Worm (Caenorhabditis elegans): ENCODE results near the gene K10H10.13.
A peak's percentile ranks its signal among the peaks of the same experiment; 100 is the strongest.

The K10H10.13 gene

DNA sequence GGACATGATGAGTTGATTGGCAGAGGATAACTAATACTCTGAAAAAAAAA, 16.9 kb downstream of the K10H10.13 start, which contains the start of gene cysl-2:
Gene cysl-2, minus strand, starts transcription at position 38 of the 50 bp plus-strand sequence.
- TF ChIP-seq F13H6.1 (tag; optimal IDR thresholded peaks at IDR 0.05) (no peak), ceh-45 (GFP tag; IDR thresholded peaks at IDR 0.05) (no peak), dve-1 (tag; optimal IDR thresholded peaks at IDR 0.05) (no peak), fax-1 (tag; optimal IDR thresholded peaks at IDR 0.05) (no peak), pros-1 (tag; optimal IDR thresholded peaks at IDR 0.05) (no peak), ref-2 (tag; optimal IDR thresholded peaks at IDR 0.05) (no peak), npax-4 (tag; optimal IDR thresholded peaks at IDR 0.05) (no peak), unc-3 (GFP tag; conservative IDR thresholded peaks at IDR 0.05) (no peak), unc-3 (tag; optimal IDR thresholded peaks at IDR 0.05) (no peak), K02D7.2 (tag; optimal IDR thresholded peaks at IDR 0.05) (no peak), sox-4 (tag; optimal IDR thresholded peaks at IDR 0.05) (no peak), syd-9 (tag; optimal IDR thresholded peaks at IDR 0.05) (no peak), ceh-48 (tag; optimal IDR thresholded peaks at IDR 0.05) (no peak), lin-11 (tag; optimal IDR thresholded peaks at IDR 0.05) (no peak), sox-2 (GFP tag; IDR thresholded peaks at IDR 0.05) (no peak), T23F11.4 (GFP tag; optimal IDR thresholded peaks at IDR 0.05) (no peak)

DNA sequence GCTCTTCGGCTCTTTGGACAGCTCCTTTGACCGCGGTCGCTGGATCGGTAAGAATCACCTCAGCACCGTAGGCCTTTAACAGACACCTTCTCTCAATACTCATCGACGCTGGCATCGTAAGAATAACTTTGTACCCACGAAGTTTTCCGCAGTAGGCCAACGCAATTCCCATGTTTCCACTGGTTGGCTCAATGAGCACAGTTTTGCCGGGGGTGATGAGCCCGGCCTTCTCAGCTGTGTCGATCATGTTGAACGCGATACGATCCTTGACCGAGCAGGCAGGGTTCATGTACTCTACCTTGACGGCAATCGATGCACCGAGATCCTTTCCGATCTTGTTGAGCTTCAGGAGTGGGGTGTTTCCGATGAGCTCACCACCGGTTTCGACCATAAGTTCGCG, 17.1 kb downstream of the K10H10.13 start:
- no peak for TF ChIP-seq F13H6.1 (tag; optimal IDR thresholded peaks at IDR 0.05)
- TF ChIP-seq tbx-7 (tag; optimal IDR thresholded peaks at IDR 0.05) = no peak
- TF ChIP-seq npax-4 (tag; optimal IDR thresholded peaks at IDR 0.05) = no peak
- no peak for TF ChIP-seq unc-3 (GFP tag; conservative IDR thresholded peaks at IDR 0.05)
- no peak for TF ChIP-seq unc-3 (tag; optimal IDR thresholded peaks at IDR 0.05)
- TF ChIP-seq ceh-34 (tag; optimal IDR thresholded peaks at IDR 0.05) = no peak
- no peak for TF ChIP-seq ceh-22 (tag; optimal IDR thresholded peaks at IDR 0.05)
- no peak for TF ChIP-seq sox-2 (GFP tag; IDR thresholded peaks at IDR 0.05)

DNA sequence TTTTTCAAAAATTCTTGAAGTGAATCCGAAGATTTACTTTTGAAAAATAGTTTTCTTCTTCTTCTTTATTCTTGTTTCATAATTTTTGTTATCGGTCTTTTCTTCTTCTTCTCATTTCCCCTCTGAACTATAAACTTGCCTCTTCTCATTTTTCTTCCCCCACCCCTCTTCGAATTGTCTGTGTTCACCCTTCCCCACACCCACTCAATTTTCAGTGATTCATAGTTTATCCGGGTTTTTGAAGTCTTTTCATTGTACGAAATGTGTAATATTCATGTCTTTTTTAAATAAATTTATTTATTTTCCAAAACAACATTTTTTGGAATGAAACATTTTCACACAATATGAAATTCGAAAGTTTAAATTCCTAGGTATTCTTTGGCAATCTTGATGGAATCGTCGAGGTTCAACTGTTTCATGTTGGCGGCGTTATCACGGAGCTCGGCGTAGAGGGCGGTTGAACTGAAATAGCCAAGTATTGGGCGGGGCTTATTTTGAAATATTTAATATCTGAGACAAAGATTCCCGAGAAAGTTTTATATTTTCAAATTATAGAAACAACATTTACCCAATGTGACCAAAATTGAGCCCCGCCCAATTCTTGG, 18.4 kb downstream of the K10H10.13 start:
- no peak for TF ChIP-seq unc-55 (GFP tag; optimal IDR thresholded peaks at IDR 0.05)
- TF ChIP-seq pqm-1 (tag; optimal IDR thresholded peaks at IDR 0.05) = no peak
- TF ChIP-seq zip-5 (tag; optimal IDR thresholded peaks at IDR 0.05) = no peak
- no peak for TF ChIP-seq npax-4 (tag; optimal IDR thresholded peaks at IDR 0.05)
- no peak for TF ChIP-seq sdc-2 (tag; optimal IDR thresholded peaks at IDR 0.05)
- TF ChIP-seq rnt-1 (tag; optimal IDR thresholded peaks at IDR 0.05) = no peak
- TF ChIP-seq ceh-14 (tag; optimal IDR thresholded peaks at IDR 0.05) = no peak
- TF ChIP-seq F13H6.1 (tag; optimal IDR thresholded peaks at IDR 0.05) = no peak
- TF ChIP-seq unc-3 (GFP tag; conservative IDR thresholded peaks at IDR 0.05) = no peak
- no peak for TF ChIP-seq unc-3 (tag; optimal IDR thresholded peaks at IDR 0.05)
- no peak for TF ChIP-seq ztf-16 (tag; optimal IDR thresholded peaks at IDR 0.05)
- TF ChIP-seq fax-1 (tag; optimal IDR thresholded peaks at IDR 0.05) = no peak
- TF ChIP-seq ceh-24 (tag; optimal IDR thresholded peaks at IDR 0.05) = no peak
- TF ChIP-seq unc-86 (tag; optimal IDR thresholded peaks at IDR 0.05) = no peak
- TF ChIP-seq hlh-15 (tag; optimal IDR thresholded peaks at IDR 0.05) = no peak
- TF ChIP-seq pha-2 (tag; optimal IDR thresholded peaks at IDR 0.05) = no peak
- TF ChIP-seq nfya-1 (tag; optimal IDR thresholded peaks at IDR 0.05) = no peak
- TF ChIP-seq ceh-2 (tag; optimal IDR thresholded peaks at IDR 0.05) = no peak
- no peak for TF ChIP-seq che-1 (tag; optimal IDR thresholded peaks at IDR 0.05)

DNA sequence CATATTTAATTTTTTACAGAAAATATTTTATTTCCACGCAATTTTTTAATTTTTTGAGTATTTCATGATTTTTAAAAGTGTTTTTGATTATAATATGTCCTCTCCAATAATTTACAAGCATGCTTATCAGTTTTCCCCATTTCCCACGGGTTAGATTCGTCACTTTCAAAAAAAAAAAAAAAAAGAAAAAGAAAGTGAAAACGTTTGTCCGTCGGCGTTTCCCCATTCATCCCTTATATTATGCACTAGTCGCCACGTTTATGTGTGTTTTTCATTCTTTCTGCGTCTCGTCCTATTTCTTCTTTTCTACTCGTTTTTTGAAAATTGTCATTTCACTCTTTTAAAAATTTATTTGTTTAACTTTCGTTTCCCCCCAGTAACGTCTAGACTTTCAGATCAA, 21.7 kb downstream of the K10H10.13 start, which contains the start of gene vnut-1:
Gene vnut-1, plus strand, starts transcription at position 396 of the 400 bp plus-strand sequence.
- TF ChIP-seq nhr-11 (tag; optimal IDR thresholded peaks at IDR 0.05) = no peak
- TF ChIP-seq F13H6.1 (tag; optimal IDR thresholded peaks at IDR 0.05) = no peak
- TF ChIP-seq nfya-1 (tag; optimal IDR thresholded peaks at IDR 0.05) = peak; percentile 4

DNA sequence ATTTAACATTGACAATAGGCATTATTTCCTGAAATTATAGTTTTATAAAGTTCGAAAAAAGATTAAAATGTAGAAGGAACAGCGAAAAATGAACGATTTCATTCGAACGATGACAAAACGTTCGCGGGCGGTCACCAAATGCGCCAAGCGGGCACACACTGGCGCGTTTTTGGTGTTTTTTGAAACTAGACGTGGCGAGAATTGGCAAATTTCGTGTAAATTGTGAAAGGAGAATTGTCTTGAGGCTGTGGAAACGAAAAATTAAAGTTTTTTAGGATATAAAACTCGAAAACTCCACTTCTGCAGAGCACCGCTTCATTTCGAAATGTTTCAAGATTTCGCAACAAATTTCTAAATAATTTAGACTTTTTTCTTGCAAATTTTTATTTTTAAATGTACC, 22.4 kb downstream of the K10H10.13 start, which contains the start of gene usp-14:
Gene usp-14, minus strand, starts transcription at position 28 of the 400 bp plus-strand sequence.
- TF ChIP-seq Y22D7AL.16 (tag; optimal IDR thresholded peaks at IDR 0.05) (no peak), ceh-31 (tag; optimal IDR thresholded peaks at IDR 0.05) (peak; percentile 25)
